Worm (Caenorhabditis elegans): ENCODE results near the gene F43C1.7.

F43C1.7 gene

ce11 chrIII:4205751-4206327, 36.5 kb downstream of the F43C1.7 start, which contains the start of gene R74.8 (continued):
- TF ChIP-seq hmg-20 (GFP tag; IDR thresholded peaks at IDR 0.05) (no peak), ceh-58 (GFP tag; IDR thresholded peaks at IDR 0.05) (no peak), lin-35 (GFP tag; optimal IDR thresholded peaks at IDR 0.05) (peak in 1 of 3 experiments; percentile 29), ceh-40 (GFP tag; IDR thresholded peaks at IDR 0.05) (no peak), athp-1 (tag; optimal IDR thresholded peaks at IDR 0.05) (no peak), hlh-12 (tag; optimal IDR thresholded peaks at IDR 0.05) (no peak), nhr-27 (tag; optimal IDR thresholded peaks at IDR 0.05) (no peak), nfya-2 (GFP tag; IDR thresholded peaks at IDR 0.05) (no peak), ceh-100 (GFP tag; IDR thresholded peaks at IDR 0.05) (no peak), nfyb-1 (GFP tag; IDR thresholded peaks at IDR 0.05) (no peak), efl-1 (GFP tag; optimal IDR thresholded peaks at IDR 0.05) (peak; percentile 72), die-1 (tag; optimal IDR thresholded peaks at IDR 0.05) (no peak), madf-3 (GFP tag; IDR thresholded peaks at IDR 0.05) (peak; percentile 82), atf-7 (tag; optimal IDR thresholded peaks at IDR 0.05) (no peak), madf-8 (GFP tag; conservative IDR thresholded peaks at IDR 0.05) (peak; percentile 62), F37B4.10 (GFP tag; IDR thresholded peaks at IDR 0.05) (no peak), C17E4.6 (GFP tag; IDR thresholded peaks at IDR 0.05) (no peak), lsl-1 (GFP tag; optimal IDR thresholded peaks at IDR 0.05) (peak; percentile 96), hlh-26 (GFP tag; conservative IDR thresholded peaks at IDR 0.05) (no peak), tbp1 (GFP tag; optimal IDR thresholded peaks at IDR 0.05) (peak; percentile 16), zfh-2 (GFP tag; conservative IDR thresholded peaks at IDR 0.05) (no peak), chd-7 (tag; optimal IDR thresholded peaks at IDR 0.05) (no peak), gei-17 (GFP tag; optimal IDR thresholded peaks at IDR 0.05) (no peak), F49E8.2 (tag; optimal IDR thresholded peaks at IDR 0.05; ENCODE audit: insufficient read depth) (peak; percentile 61), snpc-1.3 (tag; optimal IDR thresholded peaks at IDR 0.05; ENCODE audit: insufficient read depth) (peak; percentile 38), egl-44 (GFP tag; IDR thresholded peaks at IDR 0.05) (no peak), F33H1.4 (GFP tag; IDR thresholded peaks at IDR 0.05) (peak; percentile 72), lin-26 (GFP tag; IDR thresholded peaks at IDR 0.05) (no peak), dox-1 (GFP tag; IDR thresholded peaks at IDR 0.05) (peak; percentile 9; the same call in 1 of the 2 replicates), sdz-38 (tag; optimal IDR thresholded peaks at IDR 0.05) (no peak)

- TF ChIP-seq F55B11.4 (tag; optimal IDR thresholded peaks at IDR 0.05; ENCODE audit: borderline replicate concordance, insufficient read depth) = no peak
- TF ChIP-seq F39B2.1 (GFP tag; IDR thresholded peaks at IDR 0.05) = no peak
- TF ChIP-seq fkh-3 (tag; optimal IDR thresholded peaks at IDR 0.05) = no peak
- TF ChIP-seq ztf-3 (GFP tag; optimal IDR thresholded peaks at IDR 0.05) = no peak
- no peak for TF ChIP-seq attf-3 (GFP tag; conservative IDR thresholded peaks at IDR 0.05)
- no peak for TF ChIP-seq nhr-27 (tag; optimal IDR thresholded peaks at IDR 0.05)
- no peak for TF ChIP-seq lsy-27 (tag; optimal IDR thresholded peaks at IDR 0.05; ENCODE audit: borderline replicate concordance, insufficient read depth)
- TF ChIP-seq ccch-3 (GFP tag; optimal IDR thresholded peaks at IDR 0.05) = no peak
- no peak for TF ChIP-seq egrh-3 (GFP tag; IDR thresholded peaks at IDR 0.05)
- TF ChIP-seq aptf-3 (GFP tag; IDR thresholded peaks at IDR 0.05) = no peak
- no peak for TF ChIP-seq sdz-38 (tag; optimal IDR thresholded peaks at IDR 0.05)
- TF ChIP-seq mes-4 (tag; optimal IDR thresholded peaks at IDR 0.05) = no peak
- no peak for TF ChIP-seq F57C9.4 (tag; optimal IDR thresholded peaks at IDR 0.05)
- TF ChIP-seq cebp-1 (GFP tag; IDR thresholded peaks at IDR 0.05) = no peak
- no peak for TF ChIP-seq cebp-1 (tag; optimal IDR thresholded peaks at IDR 0.05)
- no peak for TF ChIP-seq tbp1 (GFP tag; optimal IDR thresholded peaks at IDR 0.05)
- no peak for TF ChIP-seq hmg-20 (GFP tag; IDR thresholded peaks at IDR 0.05)
- no peak for TF ChIP-seq attf-6 (GFP tag; IDR thresholded peaks at IDR 0.05)
- TF ChIP-seq F57A8.1 (GFP tag; optimal IDR thresholded peaks at IDR 0.05) = no peak
Measured at ce11 chrIII:4204964-4205363, 37.4 kb downstream of the F43C1.7 start.
